Fruit fly (Drosophila melanogaster) whole organism, prepupa: Measurements from ENCODE around the gene CG31178.

Source experiments
- CG10631 ChIP-seq: fragments of 200-800 bp; sonication (Bioruptor generic); optimal IDR thresholded peaks from 2 replicates; lab custom pipeline; 2016; ENCODE audit warnings: missing biosample characterization, missing genetic modification characterization
- CG10669 ChIP-seq: fragments of 200-800 bp; sonication (Bioruptor generic); optimal IDR thresholded peaks from 3 replicates; lab custom pipeline; 2018; ENCODE audit warnings: missing biosample characterization, mild to moderate bottlenecking, missing genetic modification characterization, moderate library complexity
- CG11294 ChIP-seq: fragments of 200-800 bp; sonication (Bioruptor generic); IDR thresholded peaks from 2 replicates; pipeline ENCODE4 v1.3.6; 2022; ENCODE audit warnings: missing biosample characterization, missing genetic modification characterization
- CG11762 ChIP-seq: fragments of 200-800 bp; sonication (Bioruptor generic); optimal IDR thresholded peaks from 3 replicates; lab custom pipeline; 2016; ENCODE audit warnings: missing biosample characterization, missing genetic modification characterization; ENCODE audit not compliant: insufficient read depth
- CG11902 ChIP-seq: fragments of 200-800 bp; sonication (Bioruptor generic); optimal IDR thresholded peaks from 3 replicates; lab custom pipeline; 2016; ENCODE audit warnings: missing biosample characterization, missing genetic modification characterization
- CG15336 ChIP-seq: fragments of 200-800 bp; sonication (Bioruptor generic); IDR thresholded peaks from 2 replicates; pipeline ENCODE4 v1.3.6; 2022; ENCODE audit warnings: missing biosample characterization, missing genetic modification characterization
- CG1621 ChIP-seq: fragments of 200-800 bp; sonication (Bioruptor generic); optimal IDR thresholded peaks from 3 replicates; lab custom pipeline; 2018; ENCODE audit warnings: missing biosample characterization, mild to moderate bottlenecking, missing genetic modification characterization
- CG3919 ChIP-seq: fragments of 200-800 bp; sonication (Bioruptor generic); optimal IDR thresholded peaks from 3 replicates; lab custom pipeline; 2016; ENCODE audit warnings: missing biosample characterization, missing genetic modification characterization
- CG4318 ChIP-seq: fragments of 200-800 bp; sonication (Bioruptor generic); optimal IDR thresholded peaks from 3 replicates; lab custom pipeline; 2017; ENCODE audit warnings: missing biosample characterization, mild to moderate bottlenecking, missing genetic modification characterization
- CG6163 ChIP-seq: fragments of 200-800 bp; sonication (Bioruptor generic); IDR thresholded peaks from 3 replicates; pipeline ENCODE4 v1.3.6; 2022; ENCODE audit warnings: missing biosample characterization, missing genetic modification characterization
- CG6276 ChIP-seq: fragments of 200-800 bp; sonication (Bioruptor generic); optimal IDR thresholded peaks from 2 replicates; lab custom pipeline; 2017; ENCODE audit warnings: missing biosample characterization, mild to moderate bottlenecking, missing genetic modification characterization
- CG6792 ChIP-seq: fragments of 200-800 bp; sonication (Bioruptor generic); optimal IDR thresholded peaks from 3 replicates; lab custom pipeline; 2016; ENCODE audit warnings: missing biosample characterization, missing genetic modification characterization
- CG6808 ChIP-seq: fragments of 200-800 bp; sonication (Bioruptor generic); optimal IDR thresholded peaks from 3 replicates; lab custom pipeline; 2017; ENCODE audit warnings: missing biosample characterization, missing genetic modification characterization, mild to moderate bottlenecking, moderate library complexity, missing genetic modification reagents
- CG7368 ChIP-seq: fragments of 200-800 bp; sonication (Bioruptor generic); optimal IDR thresholded peaks from 3 replicates; lab custom pipeline; 2016; ENCODE audit warnings: missing biosample characterization, missing genetic modification characterization
- CG8319 ChIP-seq: fragments of 200-800 bp; sonication (Bioruptor generic); optimal IDR thresholded peaks from 3 replicates; lab custom pipeline; 2016; ENCODE audit warnings: missing biosample characterization, missing genetic modification characterization
- CG8632 ChIP-seq: fragments of 200-800 bp; sonication (Bioruptor generic); optimal IDR thresholded peaks from 3 replicates; lab custom pipeline; 2016; ENCODE audit warnings: missing biosample characterization, missing genetic modification characterization
- Eip75B ChIP-seq: fragments of 200-800 bp; sonication (Bioruptor generic); optimal IDR thresholded peaks from 3 replicates; lab custom pipeline; 2016; ENCODE audit warnings: missing biosample characterization, missing genetic modification characterization
- Eip78C ChIP-seq: fragments of 200-800 bp; sonication (Bioruptor generic); peaks from one replicate; lab custom pipeline; 2016; ENCODE audit warnings: missing biosample characterization, missing genetic modification characterization
- Eip93F ChIP-seq: fragments of 200-800 bp; sonication (Bioruptor generic); optimal IDR thresholded peaks from 2 replicates; lab custom pipeline; 2016; ENCODE audit warnings: missing biosample characterization, mild to moderate bottlenecking, missing genetic modification characterization
- Ets96B ChIP-seq: fragments of 200-800 bp; optimal IDR thresholded peaks from 2 replicates; lab custom pipeline; 2019; ENCODE audit warnings: missing biosample characterization, mild to moderate bottlenecking, missing genetic modification characterization, moderate library complexity
- Gug ChIP-seq: fragments of 200-800 bp; sonication (Bioruptor generic); IDR thresholded peaks from 2 replicates; pipeline ENCODE4 v1.3.6; 2022; ENCODE audit warnings: missing biosample characterization, missing genetic modification characterization
- Hr39 ChIP-seq: fragments of 200-800 bp; sonication (Bioruptor generic); optimal IDR thresholded peaks from 2 replicates; lab custom pipeline; 2016; ENCODE audit warnings: missing biosample characterization, missing genetic modification characterization
- Lpt ChIP-seq: fragments of 200-800 bp; sonication (Bioruptor generic); optimal IDR thresholded peaks from 3 replicates; lab custom pipeline; 2016; ENCODE audit warnings: missing biosample characterization, missing genetic modification characterization
- Smox ChIP-seq: fragments of 200-800 bp; sonication (Bioruptor generic); optimal IDR thresholded peaks from 3 replicates; lab custom pipeline; 2016; ENCODE audit warnings: missing biosample characterization, missing genetic modification characterization
- Sox102F ChIP-seq: fragments of 200-800 bp; sonication (Bioruptor generic); optimal IDR thresholded peaks from 2 replicates; lab custom pipeline; 2016; ENCODE audit warnings: missing biosample characterization, mild to moderate bottlenecking, missing genetic modification characterization
- Sox14 ChIP-seq: fragments of 200-800 bp; sonication (Bioruptor generic); optimal IDR thresholded peaks from 3 replicates; lab custom pipeline; 2016; ENCODE audit warnings: missing biosample characterization, missing genetic modification characterization
- Sox15 ChIP-seq: fragments of 200-800 bp; sonication (Bioruptor generic); optimal IDR thresholded peaks from 3 replicates; lab custom pipeline; 2016; ENCODE audit warnings: missing biosample characterization, missing genetic modification characterization
- achi ChIP-seq: fragments of 200-800 bp; sonication (Bioruptor generic); optimal IDR thresholded peaks from 3 replicates; lab custom pipeline; 2016; ENCODE audit warnings: missing biosample characterization, missing genetic modification characterization
- dsx ChIP-seq: fragments of 200-800 bp; optimal IDR thresholded peaks from 3 replicates; lab custom pipeline; 2019; ENCODE audit warnings: missing biosample characterization, mild to moderate bottlenecking, missing genetic modification characterization, moderate library complexity; ENCODE audit not compliant: poor library complexity, severe bottlenecking
- eg ChIP-seq: fragments of 200-800 bp; sonication (Bioruptor generic); IDR thresholded peaks from 3 replicates; pipeline ENCODE4 v1.3.6; 2022; ENCODE audit warnings: missing biosample characterization, missing genetic modification characterization
- fd59A ChIP-seq: fragments of 200-800 bp; sonication (Bioruptor generic); optimal IDR thresholded peaks from 2 replicates; lab custom pipeline; 2017; ENCODE audit warnings: missing biosample characterization, mild to moderate bottlenecking, missing genetic modification characterization, missing genetic modification reagents
- fd85E ChIP-seq: fragments of 200-800 bp; sonication (Bioruptor generic); optimal IDR thresholded peaks from 3 replicates; lab custom pipeline; 2016; ENCODE audit warnings: missing biosample characterization, missing genetic modification characterization
- fkh ChIP-seq: fragments of 200-800 bp; sonication (Bioruptor generic); optimal IDR thresholded peaks from 3 replicates; lab custom pipeline; 2017; ENCODE audit warnings: missing biosample characterization, mild to moderate bottlenecking, missing genetic modification characterization, moderate library complexity
- lz ChIP-seq: fragments of 200-800 bp; sonication (Bioruptor generic); optimal IDR thresholded peaks from 3 replicates; lab custom pipeline; 2016; ENCODE audit warnings: missing biosample characterization, missing genetic modification characterization
- net ChIP-seq: fragments of 200-800 bp; sonication (Bioruptor generic); optimal IDR thresholded peaks from 3 replicates; lab custom pipeline; 2016; ENCODE audit warnings: missing biosample characterization, missing genetic modification characterization
- pdm3 ChIP-seq: fragments of 200-800 bp; sonication (Bioruptor generic); optimal IDR thresholded peaks from 3 replicates; lab custom pipeline; 2016; ENCODE audit warnings: missing biosample characterization, missing genetic modification characterization
- salr ChIP-seq, 2 experiments: fragments of 200-800 bp; sonication (Bioruptor generic); optimal IDR thresholded peaks; 3 replicates each; lab custom pipeline; 2016 to 2018; ENCODE audit warnings: missing biosample characterization in 2 of 2, missing genetic modification characterization in 2 of 2, mild to moderate bottlenecking in 1 of 2
- svp ChIP-seq: fragments of 200-800 bp; sonication (Bioruptor generic); peaks from one replicate; lab custom pipeline; 2016; ENCODE audit warnings: missing biosample characterization, missing genetic modification characterization
- vri ChIP-seq: fragments of 200-800 bp; sonication (Bioruptor generic); optimal IDR thresholded peaks from 3 replicates; lab custom pipeline; 2016; ENCODE audit warnings: missing biosample characterization, mild to moderate bottlenecking, missing genetic modification characterization

Gene CG31178

DNA sequence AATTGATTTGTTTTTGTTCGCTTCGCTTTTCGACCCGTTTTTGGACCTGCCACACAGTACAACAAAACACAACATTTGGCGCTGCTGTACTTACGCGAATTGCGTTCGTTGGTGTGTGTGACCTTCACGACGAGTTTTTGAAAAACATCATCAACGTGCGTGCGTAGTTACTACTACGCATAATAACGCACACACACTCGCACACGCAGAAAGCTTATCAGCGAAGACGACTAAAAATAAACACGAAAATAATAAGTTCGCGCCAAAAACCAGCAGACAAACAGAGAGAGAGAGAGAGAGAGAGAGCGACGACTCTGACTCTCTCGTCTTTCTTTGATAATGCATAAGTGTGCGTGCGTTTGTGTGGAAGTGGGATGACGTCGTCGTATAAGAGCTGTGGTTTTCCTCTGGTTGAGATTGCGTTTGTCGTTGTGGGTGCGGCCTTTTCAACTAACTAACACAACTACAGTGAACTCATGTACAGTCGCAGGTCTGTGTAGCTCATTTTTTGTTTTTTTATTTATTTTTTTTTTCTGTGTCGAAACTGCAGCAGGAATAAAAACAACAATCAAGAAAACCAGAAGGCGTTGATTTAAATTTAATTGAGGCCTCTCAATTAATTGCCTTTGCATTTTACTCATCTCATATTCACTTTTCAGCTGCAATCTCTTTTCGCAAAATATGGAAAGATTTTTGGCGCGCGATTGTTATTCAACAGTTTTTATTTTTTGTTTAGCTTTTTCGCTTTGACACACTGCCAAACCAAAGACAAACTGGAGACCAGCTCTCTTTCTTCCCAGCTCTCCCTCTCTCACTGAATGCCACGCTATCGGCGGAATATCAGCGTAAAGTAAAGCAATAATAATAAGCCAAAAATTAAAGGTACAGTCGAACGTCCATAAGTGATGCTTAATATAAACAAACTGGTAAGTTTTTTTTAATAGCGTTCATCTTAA lies 19.6 kb upstream of the CG31178 start (continued):
- TF ChIP-seq CG6163 (GFP tag; lab: Robert Waterston, UW) (peak; percentile 77; the same call in 2 of the 3 replicates), fd85E (GFP tag; lab: Kevin White, UChicago) (peak; percentile 51), net (GFP tag; lab: Kevin White, UChicago) (peak; percentile 43), salr (GFP tag; optimal IDR thresholded peaks at IDR 0.05; lab: Kevin White, UChicago) (no peak), svp (GFP tag; lab: Kevin White, UChicago) (peak; percentile 96), CG3919 (GFP tag; lab: Kevin White, UChicago) (peak; percentile 50), eg (GFP tag; lab: Robert Waterston, UW) (peak; percentile 81), Lpt (GFP tag; lab: Kevin White, UChicago) (peak; percentile 64), CG6792 (GFP tag; lab: Kevin White, UChicago) (peak; percentile 31), Hr39 (GFP tag; lab: Kevin White, UChicago) (no peak), Sox15 (GFP tag; lab: Kevin White, UChicago) (no peak), dsx (GFP tag; lab: Kevin White, UChicago) (peak; percentile 40), CG8319 (GFP tag; lab: Kevin White, UChicago) (peak; percentile 29), CG15336 (peak; percentile 67), Eip93F (GFP tag; lab: Kevin White, UChicago) (peak; percentile 78), Ets96B (tag; lab: Kevin White, UChicago) (no peak), CG1621 (tag; lab: Kevin White, UChicago) (peak; percentile 19), CG11294 (no peak), achi (GFP tag; lab: Kevin White, UChicago) (peak; percentile 6), CG11902 (GFP tag; lab: Kevin White, UChicago) (no peak), CG8632 (GFP tag; lab: Kevin White, UChicago) (peak; percentile 61), CG10669 (GFP tag; lab: Kevin White, UChicago) (peak; percentile 7), vri (GFP tag; lab: Kevin White, UChicago) (peak; percentile 82), CG6808 (GFP tag; lab: Kevin White, UChicago) (peak; percentile 70), CG11762 (GFP tag; lab: Kevin White, UChicago) (peak; percentile 69), CG6276 (GFP tag; lab: Kevin White, UChicago) (peak; percentile 46), Eip75B (GFP tag; lab: Kevin White, UChicago) (peak; percentile 76)

DNA sequence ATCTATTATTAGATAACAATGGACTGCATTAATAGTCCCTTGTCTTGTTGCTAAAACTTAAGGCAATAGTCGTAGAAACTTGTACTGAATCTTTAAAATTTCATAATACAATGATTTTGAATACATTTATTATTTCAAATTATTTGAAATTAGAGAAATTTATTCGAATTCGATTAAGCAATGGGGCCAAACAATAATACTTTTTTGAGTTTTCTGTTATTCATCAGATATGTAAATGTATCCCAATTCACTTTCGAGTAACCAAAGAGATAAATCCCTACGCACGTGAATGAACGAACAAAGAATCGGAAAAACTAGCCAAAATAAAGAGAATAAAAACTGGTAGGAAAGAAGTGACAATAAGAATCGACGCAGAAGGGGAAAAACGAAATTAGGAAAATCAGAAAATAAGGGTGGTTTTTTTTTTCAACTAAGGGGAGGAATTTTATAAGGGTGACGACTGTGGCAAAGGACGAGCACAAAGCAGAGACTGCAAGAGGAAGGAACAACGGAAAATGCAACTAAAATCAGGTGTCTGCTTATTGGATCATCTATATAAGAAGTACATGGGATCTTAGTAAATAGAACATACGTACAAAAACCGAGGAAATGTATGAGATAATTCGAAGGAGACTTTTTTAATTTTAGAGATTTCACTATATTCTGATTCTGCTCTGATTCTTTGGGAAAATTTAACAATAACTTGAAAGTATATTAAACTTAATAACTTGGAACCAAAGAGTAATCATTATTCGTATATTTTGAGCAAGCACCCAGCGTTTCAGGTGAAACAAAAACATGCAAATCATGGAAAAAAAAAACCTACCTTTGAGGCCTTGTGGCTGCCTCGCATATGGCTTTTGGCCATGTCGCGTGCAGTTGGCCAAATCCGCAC lies 18.7 kb upstream of the CG31178 start:
- TF ChIP-seq Eip78C (peak; percentile 59), Smox (no peak)
- TF ChIP-seq, all 60 proteins: peak for 1

DNA sequence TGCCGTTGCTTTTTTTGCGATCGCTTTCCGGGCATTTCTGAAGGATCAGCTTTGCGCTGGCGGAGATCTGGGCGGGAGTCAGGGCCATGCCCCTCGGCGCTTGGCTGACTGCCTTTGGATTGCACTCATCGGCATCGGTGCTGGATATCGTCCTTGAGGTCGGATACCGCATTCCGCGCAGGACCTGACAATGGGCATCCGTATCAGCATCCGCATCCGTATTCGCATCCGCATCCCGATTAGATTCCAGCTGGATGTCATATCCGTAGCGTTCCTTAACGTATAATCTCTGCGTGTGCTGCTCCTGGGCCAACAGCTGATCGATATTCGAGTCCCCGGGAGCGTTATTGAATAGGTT lies 18.1 kb upstream of the CG31178 start:
- TF ChIP-seq CG6163 (GFP tag; lab: Robert Waterston, UW) (peak; percentile 19; the same call in 1 of the 3 replicates), CG4318 (no peak)

dm6 chr3R:21856098-21856872 lies 17.3 kb upstream of the CG31178 start, which contains the start of gene glec:
glec (minus strand) TSS chr3R:21856266.
- TF ChIP-seq CG7368 (GFP tag; lab: Kevin White, UChicago), result no peak
- TF ChIP-seq Gug (GFP tag; lab: Robert Waterston, UW), result no peak
- peak; percentile 44 for TF ChIP-seq CG3919 (GFP tag; lab: Kevin White, UChicago)
- TF ChIP-seq fd85E (GFP tag; lab: Kevin White, UChicago), result peak; percentile 1
- no peak for TF ChIP-seq Ets96B (tag; lab: Kevin White, UChicago)
- TF ChIP-seq fkh (GFP tag; lab: Kevin White, UChicago), result no peak
- TF ChIP-seq Sox14, result peak; percentile 62
- peak; percentile 84 for TF ChIP-seq svp (GFP tag; lab: Kevin White, UChicago)
- peak; percentile 69 for TF ChIP-seq pdm3
- peak; percentile 82 for TF ChIP-seq Sox102F
- TF ChIP-seq lz, result peak; percentile 3
- peak; percentile 29 for TF ChIP-seq dsx (GFP tag; lab: Kevin White, UChicago)
- peak; percentile 72 for TF ChIP-seq achi (GFP tag; lab: Kevin White, UChicago)
- no peak for TF ChIP-seq fd59A (GFP tag; lab: Kevin White, UChicago)
- TF ChIP-seq CG6276 (GFP tag; lab: Kevin White, UChicago), result peak; percentile 14
- TF ChIP-seq CG6808 (GFP tag; lab: Kevin White, UChicago), result no peak
- no peak for TF ChIP-seq CG10669 (GFP tag; lab: Kevin White, UChicago)
- peak; percentile 42 for TF ChIP-seq CG10631 (GFP tag; lab: Kevin White, UChicago)
- peak; percentile 8 for TF ChIP-seq CG4318
